Fruit fly (Drosophila melanogaster) whole organism, embryonic: ENCODE measurements around the gene puc.

Experiments
- Blimp-1 ChIP-seq: fragments of 200-800 bp; sonication (Bioruptor generic); optimal IDR thresholded peaks from 3 replicates; lab custom pipeline; 2018; ENCODE audit warnings: missing biosample characterization, missing genetic modification characterization, mild to moderate bottlenecking, moderate library complexity, missing genetic modification reagents
- BtbVII ChIP-seq: fragments of 200-800 bp; sonication (Bioruptor generic); optimal IDR thresholded peaks from 3 replicates; lab custom pipeline; 2017; ENCODE audit warnings: missing biosample characterization, mild to moderate bottlenecking, missing genetic modification characterization
- CG17359 ChIP-seq: fragments of 200-800 bp; sonication (Bioruptor generic); optimal IDR thresholded peaks from 3 replicates; lab custom pipeline; 2018; ENCODE audit warnings: missing biosample characterization, mild to moderate bottlenecking, missing genetic modification characterization, moderate library complexity
- CG17912 ChIP-seq: fragments of 200-800 bp; sonication (Bioruptor generic); optimal IDR thresholded peaks from 2 replicates; lab custom pipeline; 2018; ENCODE audit warnings: missing biosample characterization, mild to moderate bottlenecking, missing genetic modification characterization
- CG18262 ChIP-seq: fragments of 200-800 bp; optimal IDR thresholded peaks from 3 replicates; lab custom pipeline; 2019; ENCODE audit warnings: missing biosample characterization, mild to moderate bottlenecking, missing genetic modification characterization, moderate library complexity
- CG31365 ChIP-seq: fragments of 200-800 bp; sonication (Bioruptor generic); optimal IDR thresholded peaks from 2 replicates; lab custom pipeline; 2018; ENCODE audit warnings: missing biosample characterization, mild to moderate bottlenecking, missing genetic modification characterization
- CG4424 ChIP-seq: fragments of 200-800 bp; sonication (Bioruptor generic); optimal IDR thresholded peaks from 3 replicates; lab custom pipeline; 2016; ENCODE audit warnings: missing biosample characterization, missing genetic modification characterization
- CG4820 ChIP-seq: fragments of 200-800 bp; sonication (Bioruptor generic); optimal IDR thresholded peaks from 3 replicates; lab custom pipeline; 2016; ENCODE audit warnings: missing biosample characterization, missing genetic modification characterization
- CG6175 ChIP-seq: fragments of 200-800 bp; sonication (Bioruptor generic); IDR thresholded peaks from 3 replicates; pipeline ENCODE4 v1.3.6; 2022; ENCODE audit warnings: missing biosample characterization, missing genetic modification characterization
- CG6254 ChIP-seq: fragments of 200-800 bp; sonication (Bioruptor generic); optimal IDR thresholded peaks from 3 replicates; lab custom pipeline; 2017; ENCODE audit warnings: mild to moderate bottlenecking, missing biosample characterization, missing genetic modification reagents, missing genetic modification characterization
- CG6689 ChIP-seq: fragments of 200-800 bp; sonication (Bioruptor generic); IDR thresholded peaks from 2 replicates; pipeline ENCODE4 v1.3.6; 2022; ENCODE audit warnings: missing biosample characterization, missing genetic modification characterization
- CG6765 ChIP-seq: fragments of 200-800 bp; sonication (Bioruptor generic); optimal IDR thresholded peaks from 3 replicates; lab custom pipeline; 2017; ENCODE audit warnings: missing biosample characterization, mild to moderate bottlenecking, missing genetic modification characterization
- CG8478 ChIP-seq: fragments of >200 bp; optimal IDR thresholded peaks from 2 replicates; lab custom pipeline; 2018
- CG9817 ChIP-seq: fragments of 200-800 bp; sonication (Bioruptor generic); optimal IDR thresholded peaks from 2 replicates; lab custom pipeline; 2018; ENCODE audit warnings: missing biosample characterization, mild to moderate bottlenecking, missing genetic modification characterization, moderate library complexity
- CHES-1-like ChIP-seq: fragments of 200-800 bp; sonication (Bioruptor generic); optimal IDR thresholded peaks from 2 replicates; lab custom pipeline; 2016; ENCODE audit warnings: missing biosample characterization, missing genetic modification characterization
- Dad ChIP-seq: fragments of 200-800 bp; sonication (Bioruptor generic); optimal IDR thresholded peaks from 3 replicates; lab custom pipeline; 2016; ENCODE audit warnings: missing biosample characterization, missing genetic modification characterization
- Dek ChIP-seq: fragments of 200-800 bp; sonication (Bioruptor generic); optimal IDR thresholded peaks from 3 replicates; lab custom pipeline; 2019; ENCODE audit warnings: missing biosample characterization, mild to moderate bottlenecking, missing genetic modification characterization, moderate library complexity
- Elba2 ChIP-seq: fragments of 200-800 bp; sonication (Bioruptor generic); optimal IDR thresholded peaks from 3 replicates; lab custom pipeline; 2016; ENCODE audit warnings: missing biosample characterization, missing genetic modification characterization
- Fer1 ChIP-seq: fragments of 200-800 bp; sonication (Bioruptor generic); optimal IDR thresholded peaks from 2 replicates; lab custom pipeline; 2017; ENCODE audit warnings: missing biosample characterization, mild to moderate bottlenecking, missing genetic modification characterization
- Fer2 ChIP-seq: fragments of 200-800 bp; sonication (Bioruptor generic); optimal IDR thresholded peaks from 2 replicates; lab custom pipeline; 2018; ENCODE audit warnings: missing biosample characterization, mild to moderate bottlenecking, missing genetic modification characterization, moderate library complexity
- Hr3 ChIP-seq: fragments of 200-800 bp; sonication (Bioruptor generic); optimal IDR thresholded peaks from 3 replicates; lab custom pipeline; 2016; ENCODE audit warnings: missing biosample characterization, missing genetic modification characterization
- Lhr ChIP-seq: fragments of 200-800 bp; sonication (Bioruptor generic); optimal IDR thresholded peaks from 3 replicates; lab custom pipeline; 2017; ENCODE audit warnings: mild to moderate bottlenecking, missing biosample characterization, missing genetic modification reagents, missing genetic modification characterization
- NFAT ChIP-seq: fragments of 200-800 bp; sonication (Bioruptor generic); IDR thresholded peaks from 2 replicates; pipeline ENCODE4 v1.3.6; 2022; ENCODE audit warnings: missing biosample characterization, missing genetic modification characterization
- Pdp1 ChIP-seq, 2 experiments: fragments of 200-800 bp; sonication (Bioruptor generic); optimal IDR thresholded peaks; 3 replicates each; lab custom pipeline; 2016; ENCODE audit warnings: missing biosample characterization in 2 of 2, missing genetic modification characterization in 2 of 2, mild to moderate bottlenecking in 1 of 2, moderate library complexity in 1 of 2
- Rfx ChIP-seq: fragments of 200-800 bp; sonication (Bioruptor generic); IDR thresholded peaks from 2 replicates; pipeline ENCODE4 v1.3.6; 2022; ENCODE audit warnings: missing biosample characterization, missing genetic modification characterization
- Sox100B ChIP-seq: fragments of 200-800 bp; sonication (Bioruptor generic); optimal IDR thresholded peaks from 3 replicates; lab custom pipeline; 2018; ENCODE audit warnings: missing biosample characterization, mild to moderate bottlenecking, missing genetic modification characterization
- Tbp ChIP-seq: fragments of >200 bp; optimal IDR thresholded peaks from 2 replicates; lab custom pipeline; 2018; ENCODE audit warnings: missing biosample characterization, missing genetic modification characterization
- Xbp1 ChIP-seq: fragments of 200-800 bp; sonication (Bioruptor generic); optimal IDR thresholded peaks from 3 replicates; lab custom pipeline; 2016; ENCODE audit warnings: missing biosample characterization, mild to moderate bottlenecking, missing genetic modification characterization
- ara ChIP-seq: fragments of 200-800 bp; sonication (Bioruptor generic); IDR thresholded peaks from 2 replicates; pipeline ENCODE4 v1.3.6; 2022; ENCODE audit warnings: missing biosample characterization, missing genetic modification characterization
- cad ChIP-seq: fragments of >200 bp; optimal IDR thresholded peaks from 2 replicates; lab custom pipeline; 2017; ENCODE audit warnings: missing biosample characterization, missing genetic modification characterization
- cwo ChIP-seq: fragments of 200-800 bp; sonication (Bioruptor generic); optimal IDR thresholded peaks from 3 replicates; lab custom pipeline; 2017; ENCODE audit warnings: missing biosample characterization, missing genetic modification characterization, mild to moderate bottlenecking, moderate library complexity, missing genetic modification reagents
- dysf ChIP-seq: fragments of 200-800 bp; sonication (Bioruptor generic); IDR thresholded peaks from 3 replicates; pipeline ENCODE4 v1.3.6; 2022; ENCODE audit warnings: missing biosample characterization, missing genetic modification characterization
- gcm2 ChIP-seq: fragments of 200-800 bp; sonication (Bioruptor generic); optimal IDR thresholded peaks from 2 replicates; lab custom pipeline; 2016; ENCODE audit warnings: missing biosample characterization, missing genetic modification characterization
- jigr1 ChIP-seq: fragments of 200-800 bp; sonication (Bioruptor generic); IDR thresholded peaks from 3 replicates; pipeline ENCODE4 v1.3.6; 2022; ENCODE audit warnings: missing biosample characterization, missing genetic modification characterization
- jumu ChIP-seq: fragments of 200-800 bp; sonication (Bioruptor generic); optimal IDR thresholded peaks from 3 replicates; lab custom pipeline; 2016; ENCODE audit warnings: missing biosample characterization, missing genetic modification characterization
- ken ChIP-seq: fragments of 200-800 bp; sonication (Bioruptor generic); IDR thresholded peaks from 3 replicates; pipeline ENCODE4 v1.3.6; 2022; ENCODE audit warnings: missing biosample characterization, missing genetic modification characterization
- knrl ChIP-seq: fragments of 200-800 bp; sonication (Bioruptor generic); IDR thresholded peaks from 3 replicates; pipeline ENCODE4 v1.3.6; 2022; ENCODE audit warnings: missing biosample characterization, missing genetic modification characterization; ENCODE audit not compliant: partially characterized antibody
- maf-S ChIP-seq: fragments of 200-800 bp; sonication (Bioruptor generic); optimal IDR thresholded peaks from 2 replicates; lab custom pipeline; 2016; ENCODE audit warnings: missing biosample characterization, missing genetic modification characterization
- onecut ChIP-seq: fragments of 200-800 bp; sonication (Bioruptor generic); IDR thresholded peaks from 2 replicates; pipeline ENCODE4 v1.3.6; 2022; ENCODE audit warnings: missing biosample characterization, missing genetic modification characterization
- otp ChIP-seq: fragments of 200-800 bp; sonication (Bioruptor generic); IDR thresholded peaks from 3 replicates; pipeline ENCODE4, ENCODE4 v1.3.6; 2022; ENCODE audit warnings: missing biosample characterization, missing genetic modification characterization
- p53 ChIP-seq: fragments of 200-800 bp; sonication (Bioruptor generic); optimal IDR thresholded peaks from 2 replicates; lab custom pipeline; 2016; ENCODE audit warnings: missing biosample characterization, missing genetic modification characterization
- pum ChIP-seq: fragments of 200-800 bp; sonication (Bioruptor generic); optimal IDR thresholded peaks from 2 replicates; lab custom pipeline; 2016; ENCODE audit warnings: missing biosample characterization, missing genetic modification characterization
- repo ChIP-seq: fragments of 200-800 bp; sonication (Bioruptor generic); optimal IDR thresholded peaks from 2 replicates; lab custom pipeline; 2016; ENCODE audit warnings: missing biosample characterization, missing genetic modification characterization
- row ChIP-seq: fragments of 200-800 bp; sonication (Bioruptor generic); IDR thresholded peaks from 3 replicates; pipeline ENCODE4 v1.3.6; 2022; ENCODE audit warnings: missing biosample characterization, missing genetic modification characterization
- stc ChIP-seq: fragments of 200-800 bp; sonication (Bioruptor generic); IDR thresholded peaks from 2 replicates; pipeline ENCODE4 v1.3.6; 2022; ENCODE audit warnings: missing biosample characterization, missing genetic modification characterization
- tgo ChIP-seq: fragments of 200-800 bp; sonication (Bioruptor generic); IDR thresholded peaks from 3 replicates; pipeline ENCODE4 v1.3.6; 2022; ENCODE audit warnings: missing biosample characterization, missing genetic modification characterization
- tx ChIP-seq: fragments of 200-800 bp; sonication (Bioruptor generic); optimal IDR thresholded peaks from 2 replicates; lab custom pipeline; 2016; ENCODE audit warnings: missing biosample characterization, missing genetic modification characterization
- unc-4 ChIP-seq: fragments of 200-800 bp; sonication (Bioruptor generic); IDR thresholded peaks from 2 replicates; pipeline ENCODE4 v1.3.6; 2022; ENCODE audit warnings: missing biosample characterization, missing genetic modification characterization; ENCODE audit not compliant: partially characterized antibody
- vfl ChIP-seq: fragments of 200-800 bp; sonication (Bioruptor generic); optimal IDR thresholded peaks from 2 replicates; lab custom pipeline; 2016; ENCODE audit warnings: missing biosample characterization, missing genetic modification characterization
- vnd ChIP-seq: fragments of 200-800 bp; sonication (Bioruptor generic); IDR thresholded peaks from 3 replicates; pipeline ENCODE4 v1.3.6; 2022; ENCODE audit warnings: missing biosample characterization, missing genetic modification characterization; ENCODE audit not compliant: partially characterized antibody
- z ChIP-seq: fragments of 200-800 bp; sonication (Bioruptor generic); IDR thresholded peaks from 3 replicates; pipeline ENCODE4 v1.3.6; 2022; ENCODE audit warnings: missing biosample characterization, missing genetic modification characterization
- zfh2 ChIP-seq: fragments of 200-800 bp; sonication (Bioruptor generic); optimal IDR thresholded peaks from 2 replicates; lab custom pipeline; 2016; ENCODE audit warnings: missing biosample characterization, missing genetic modification characterization

Gene puc

dm6 chr3R:8110198-8110642, 5.1 kb downstream of the puc start (continued):
- no peak for TF ChIP-seq CG8478
- no peak for TF ChIP-seq CG17912
- TF ChIP-seq CG17359 (tag; lab: Kevin White, UChicago): peak; percentile 71
- peak; percentile 51 for TF ChIP-seq cwo (GFP tag; lab: Kevin White, UChicago)
- peak; percentile 52 for TF ChIP-seq Hr3
- peak; percentile 23 for TF ChIP-seq CG31365 (tag; lab: Kevin White, UChicago)
- TF ChIP-seq Pdp1 (GFP tag; optimal IDR thresholded peaks at IDR 0.05; lab: Kevin White, UChicago): peak; percentile 45 to 46
- TF ChIP-seq Dek (tag; lab: Kevin White, UChicago): peak; percentile 32
- peak; percentile 48 for TF ChIP-seq Dad
- TF ChIP-seq tx (GFP tag; lab: Kevin White, UChicago): peak; percentile 66
- peak; percentile 54 for TF ChIP-seq zfh2 (GFP tag; lab: Kevin White, UChicago)
- no peak for TF ChIP-seq Elba2 (GFP tag; lab: Kevin White, UChicago)
- TF ChIP-seq jumu (GFP tag; lab: Kevin White, UChicago): peak; percentile 59
- no peak for TF ChIP-seq vnd
- TF ChIP-seq gcm2: no peak
- peak; percentile 35 for TF ChIP-seq CG6765 (GFP tag; lab: Kevin White, UChicago)
- TF ChIP-seq otp (GFP tag; lab: Robert Waterston, UW): no peak
- TF ChIP-seq Sox100B (GFP tag; lab: Kevin White, UChicago): peak; percentile 39
- TF ChIP-seq ara (GFP tag; lab: Robert Waterston, UW): peak; percentile 54; the same call in 1 of the 2 replicates
- TF ChIP-seq CG6254 (GFP tag; lab: Kevin White, UChicago): peak; percentile 30
- no peak for TF ChIP-seq unc-4
- no peak for TF ChIP-seq Tbp (GFP tag; lab: Kevin White, UChicago)
- TF ChIP-seq CG4424 (GFP tag; lab: Kevin White, UChicago): peak; percentile 63
- peak; percentile 38 for TF ChIP-seq vfl (GFP tag; lab: Kevin White, UChicago)
- no peak for TF ChIP-seq knrl (GFP tag; lab: Robert Waterston, UW)
- peak; percentile 66 for TF ChIP-seq Rfx (GFP tag; lab: Robert Waterston, UW)
- TF ChIP-seq CG6175 (GFP tag; lab: Robert Waterston, UW): peak; percentile 56; the same call in 2 of the 3 replicates
- peak; percentile 26 for TF ChIP-seq CG4820 (GFP tag; lab: Kevin White, UChicago)
- peak; percentile 76 for TF ChIP-seq Fer1 (GFP tag; lab: Kevin White, UChicago)
- TF ChIP-seq NFAT (GFP tag; lab: Robert Waterston, UW): 0 out of 2 replicates have a peak, but pooled peaks have one; percentile 27
- no peak for TF ChIP-seq jigr1 (GFP tag; lab: Robert Waterston, UW)
- peak; percentile 59 for TF ChIP-seq repo (GFP tag; lab: Kevin White, UChicago)
- peak; percentile 71 for TF ChIP-seq CG18262 (tag; lab: Kevin White, UChicago)
- TF ChIP-seq ken (GFP tag; lab: Robert Waterston, UW): peak; percentile 60; the same call in 1 of the 3 replicates
- peak; percentile 77 for TF ChIP-seq dysf (GFP tag; lab: Robert Waterston, UW)
- TF ChIP-seq cad (GFP tag; lab: Kevin White, UChicago): no peak
- TF ChIP-seq maf-S (GFP tag; lab: Kevin White, UChicago): peak; percentile 26
- peak; percentile 81 for TF ChIP-seq row
- TF ChIP-seq stc (GFP tag; lab: Robert Waterston, UW): peak; percentile 82
- peak; percentile 68 for TF ChIP-seq CG9817 (tag; lab: Kevin White, UChicago)
- peak; percentile 38 for TF ChIP-seq CHES-1-like (GFP tag; lab: Kevin White, UChicago)
- TF ChIP-seq Fer2 (tag; lab: Kevin White, UChicago): no peak
- TF ChIP-seq onecut: no peak
- TF ChIP-seq CG6689 (GFP tag; lab: Robert Waterston, UW): peak; percentile 64
- no peak for TF ChIP-seq Lhr (GFP tag; lab: Kevin White, UChicago)
- no peak for TF ChIP-seq p53 (GFP tag; lab: Kevin White, UChicago)
- TF ChIP-seq Blimp-1 (GFP tag; lab: Kevin White, UChicago): peak; percentile 68
- no peak for TF ChIP-seq z (GFP tag; lab: Robert Waterston, UW)
- peak; percentile 35 for TF ChIP-seq BtbVII
- peak; percentile 66 for TF ChIP-seq tgo
- TF ChIP-seq pum (GFP tag; lab: Kevin White, UChicago): peak; percentile 61
- peak; percentile 74 for TF ChIP-seq Xbp1
